Worm (Caenorhabditis elegans): ENCODE results near the gene cec-2.

DNA sequence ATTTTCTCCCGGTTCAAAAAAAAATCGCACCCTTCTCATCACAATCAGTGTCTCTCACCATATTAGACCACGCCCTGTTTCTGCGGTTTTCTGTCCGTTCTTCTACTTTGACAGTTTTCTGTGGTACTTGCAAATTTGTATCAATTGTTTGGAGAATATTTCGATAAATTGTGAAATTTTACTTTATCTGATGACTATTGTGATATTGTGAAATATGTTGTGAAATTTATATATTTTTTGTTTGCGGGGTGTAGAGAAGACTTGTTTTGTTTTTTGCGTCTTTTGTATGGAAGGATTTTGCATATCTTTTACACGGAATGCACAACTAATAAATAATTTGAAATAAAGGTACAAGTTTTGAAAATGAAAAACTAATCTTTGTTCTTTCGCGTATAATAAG, 3.2 kb upstream of the cec-2 start:
- no peak for TF ChIP-seq nhr-11 (tag; optimal IDR thresholded peaks at IDR 0.05)
- peak; percentile 56 for TF ChIP-seq skn-1 (tag; optimal IDR thresholded peaks at IDR 0.05)
- no peak for TF ChIP-seq aly-2 (tag; optimal IDR thresholded peaks at IDR 0.05)
- no peak for TF ChIP-seq nhr-12 (tag; optimal IDR thresholded peaks at IDR 0.05)
- no peak for TF ChIP-seq nhr-77 (tag; optimal IDR thresholded peaks at IDR 0.05)

All from whole organism, L1 larva.